Worm (Caenorhabditis elegans): Measurements from ENCODE around the gene npr-35.
A peak's percentile ranks its signal among the peaks of the same experiment; 100 is the strongest.

Gene npr-35

DNA sequence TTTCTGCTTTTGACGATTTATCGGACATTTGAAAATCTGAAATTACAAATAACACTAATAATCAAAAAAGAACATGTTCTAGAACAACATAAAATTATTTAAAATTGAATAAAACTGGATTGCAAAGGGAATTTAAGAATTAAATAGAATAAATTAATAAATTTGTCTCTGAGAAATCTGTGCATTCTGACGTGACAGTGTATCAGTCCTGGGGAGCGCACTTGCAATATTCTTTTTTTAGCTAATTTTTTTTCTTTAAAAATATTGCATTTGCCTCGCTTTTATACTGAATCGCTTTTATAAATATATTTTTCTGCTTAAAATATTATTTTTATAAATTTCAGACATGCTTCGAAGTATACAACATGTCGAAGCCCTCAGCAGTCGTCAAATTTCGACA, 33.9 kb upstream of the npr-35 start, which contains the start of the genes mrpl-1, emc-6 and mrps-24 (continued):
- TF ChIP-seq lin-35 (GFP tag; optimal IDR thresholded peaks at IDR 0.05) = peak; percentile 67 to 75

DNA sequence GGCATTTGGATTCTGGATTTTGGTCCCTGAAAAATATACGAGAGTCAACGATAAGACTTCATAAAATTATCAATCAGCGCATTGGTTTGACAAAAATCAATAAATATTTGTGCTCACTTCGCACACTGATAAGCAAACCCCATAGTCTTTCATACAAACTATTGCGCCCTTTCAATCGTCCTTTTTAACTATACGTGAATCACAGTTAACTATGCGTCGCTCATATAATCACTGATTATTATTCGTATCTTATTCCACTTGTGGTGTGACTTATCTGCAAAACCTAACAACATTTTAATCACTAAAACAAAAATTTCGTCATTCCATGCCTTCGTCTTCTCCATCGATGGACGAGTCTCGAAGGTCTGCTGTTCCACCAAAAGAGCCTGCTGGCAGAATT, 32.8 kb upstream of the npr-35 start, which contains the start of gene nhr-8:
TSS of gene nhr-8 (plus strand) at position 160 of the 400 bp plus-strand sequence.
- TF ChIP-seq zag-1 (tag; optimal IDR thresholded peaks at IDR 0.05) = no peak
- TF ChIP-seq unc-30 (tag; optimal IDR thresholded peaks at IDR 0.05) = no peak
- no peak for TF ChIP-seq fkh-4 (tag; optimal IDR thresholded peaks at IDR 0.05; ENCODE audit: borderline replicate concordance)
- no peak for TF ChIP-seq blmp-1 (tag; optimal IDR thresholded peaks at IDR 0.05)
- TF ChIP-seq lsy-2 (tag; optimal IDR thresholded peaks at IDR 0.05) = no peak
- no peak for TF ChIP-seq zip-4 (GFP tag; optimal IDR thresholded peaks at IDR 0.05)
- peak; percentile 14 for TF ChIP-seq nhr-85 (tag)
- no peak for TF ChIP-seq ceh-63 (GFP tag; optimal IDR thresholded peaks at IDR 0.05)
- no peak for TF ChIP-seq sptf-1 (tag; optimal IDR thresholded peaks at IDR 0.05)
- no peak for TF ChIP-seq F16B12.6 (tag; optimal IDR thresholded peaks at IDR 0.05)
- TF ChIP-seq lin-39 (tag; optimal IDR thresholded peaks at IDR 0.05) = no peak
- no peak for TF ChIP-seq nhr-19 (GFP tag; conservative IDR thresholded peaks at IDR 0.05)
- TF ChIP-seq mdl-1 (tag; optimal IDR thresholded peaks at IDR 0.05) = no peak
- TF ChIP-seq lin-14 (GFP tag; optimal IDR thresholded peaks at IDR 0.05) = no peak
- TF ChIP-seq skn-1 (tag; optimal IDR thresholded peaks at IDR 0.05) = no peak
- TF ChIP-seq nhr-84 (tag; optimal IDR thresholded peaks at IDR 0.05) = no peak
- no peak for TF ChIP-seq ceh-8 (GFP tag; optimal IDR thresholded peaks at IDR 0.05)
- TF ChIP-seq snpc-4 (tag; optimal IDR thresholded peaks at IDR 0.05) = no peak
- no peak for TF ChIP-seq tbx-2 (tag; optimal IDR thresholded peaks at IDR 0.05)
- peak; percentile 5 for TF ChIP-seq nhr-20 (tag; optimal IDR thresholded peaks at IDR 0.05)
- TF ChIP-seq ztf-11 (tag; optimal IDR thresholded peaks at IDR 0.05) = no peak
- no peak for TF ChIP-seq unc-130 (tag; optimal IDR thresholded peaks at IDR 0.05)
- no peak for TF ChIP-seq unc-98 (GFP tag; IDR thresholded peaks at IDR 0.05)
- no peak for TF ChIP-seq sox-4 (tag; optimal IDR thresholded peaks at IDR 0.05)
- TF ChIP-seq snu-23 (GFP tag; optimal IDR thresholded peaks at IDR 0.05) = no peak
- TF ChIP-seq jun-1 (tag; optimal IDR thresholded peaks at IDR 0.05) = peak; percentile 43
- TF ChIP-seq irx-1 (tag; optimal IDR thresholded peaks at IDR 0.05) = no peak
- peak; percentile 4 for TF ChIP-seq pax-3 (tag; optimal IDR thresholded peaks at IDR 0.05)
- TF ChIP-seq sup-37 (GFP tag; optimal IDR thresholded peaks at IDR 0.05) = no peak
- no peak for TF ChIP-seq pag-3 (tag; optimal IDR thresholded peaks at IDR 0.05; ENCODE audit: borderline replicate concordance, insufficient read depth)
- no peak for TF ChIP-seq mef-2 (tag; optimal IDR thresholded peaks at IDR 0.05)
- peak; percentile 95 for TF ChIP-seq elt-2 (tag; optimal IDR thresholded peaks at IDR 0.05)
- TF ChIP-seq pqm-1 (tag; optimal IDR thresholded peaks at IDR 0.05) = peak; percentile 33
- no peak for TF ChIP-seq nhr-28 (tag; optimal IDR thresholded peaks at IDR 0.05)
- TF ChIP-seq dsc-1 (tag; optimal IDR thresholded peaks at IDR 0.05) = no peak
- no peak for TF ChIP-seq nhr-12 (tag; optimal IDR thresholded peaks at IDR 0.05)
- TF ChIP-seq Y116A8C.19 (tag; optimal IDR thresholded peaks at IDR 0.05; ENCODE audit: borderline replicate concordance) = no peak
- TF ChIP-seq ama-1 (optimal IDR thresholded peaks at IDR 0.05) = no peak
- TF ChIP-seq aly-2 (tag; optimal IDR thresholded peaks at IDR 0.05) = no peak
- TF ChIP-seq rnt-1 (tag; optimal IDR thresholded peaks at IDR 0.05) = no peak
- TF ChIP-seq hlh-4 (tag; optimal IDR thresholded peaks at IDR 0.05) = no peak
- no peak for TF ChIP-seq egl-13 (tag; optimal IDR thresholded peaks at IDR 0.05)
- TF ChIP-seq C16A3.4 (tag; optimal IDR thresholded peaks at IDR 0.05) = no peak
- no peak for TF ChIP-seq mep-1 (tag; optimal IDR thresholded peaks at IDR 0.05)
- no peak for TF ChIP-seq mab-9 (GFP tag; IDR thresholded peaks at IDR 0.05)
- no peak for TF ChIP-seq efl-3 (GFP tag; optimal IDR thresholded peaks at IDR 0.05)
- no peak for TF ChIP-seq grh-1 (GFP tag; IDR thresholded peaks at IDR 0.05)
- TF ChIP-seq nhr-237 (tag; optimal IDR thresholded peaks at IDR 0.05) = no peak
- TF ChIP-seq nhr-77 (tag; optimal IDR thresholded peaks at IDR 0.05) = no peak
- no peak for TF ChIP-seq lin-15B (tag; optimal IDR thresholded peaks at IDR 0.05)
- peak; percentile 23 for TF ChIP-seq nhr-71 (tag; optimal IDR thresholded peaks at IDR 0.05)
- no peak for TF ChIP-seq fkh-8 (tag; optimal IDR thresholded peaks at IDR 0.05)

All from whole organism, L1 larva.